Worm (Caenorhabditis elegans) whole organism, young adult: Measurements from ENCODE around the gene ZK899.7.

ENCODE experiments used
- C06A6.2 ChIP-seq: fragments of 200-800 bp; sonication (Bioruptor generic); conservative IDR thresholded peaks from 2 replicates; pipeline ENCODE4 v1.3.6; 2022; ENCODE audit warnings: missing genetic modification characterization, missing compliant biosample characterization
- Y95B8A.8 ChIP-seq: fragments of 200-800 bp; sonication (Bioruptor generic); IDR thresholded peaks from 2 replicates; pipeline ENCODE4 v1.3.6; 2022; ENCODE audit warnings: missing genetic modification reagents, missing genetic modification characterization, missing compliant biosample characterization
- dox-1 ChIP-seq: fragments of 200-800 bp; sonication (Bioruptor generic); IDR thresholded peaks from 2 replicates; pipeline ENCODE4 v1.3.6; 2022; ENCODE audit warnings: missing genetic modification reagents, missing genetic modification characterization, missing compliant biosample characterization
- lir-1 ChIP-seq: fragments of 200-800 bp; sonication (Bioruptor generic); conservative IDR thresholded peaks from 2 replicates; pipeline ENCODE4 v1.3.6; 2022; ENCODE audit warnings: missing genetic modification reagents, missing genetic modification characterization, missing compliant biosample characterization
- nfya-2 ChIP-seq: fragments of 200-800 bp; sonication (Bioruptor generic); IDR thresholded peaks from 2 replicates; pipeline ENCODE4 v1.3.6; 2022; ENCODE audit warnings: missing genetic modification reagents, missing genetic modification characterization, missing compliant biosample characterization
- nhr-27 ChIP-seq: fragments of 200-800 bp; sonication (Bioruptor generic); optimal IDR thresholded peaks from 2 replicates; lab custom pipeline; 2018; ENCODE audit warnings: mild to moderate bottlenecking, missing genetic modification characterization, moderate library complexity, missing compliant biosample characterization
- nhr-90 ChIP-seq: sonication (generic microtip); optimal IDR thresholded peaks from 2 replicates; lab custom pipeline; 2016; ENCODE audit warnings: missing genotype, mild to moderate bottlenecking, missing genetic modification characterization, missing compliant biosample characterization
- snpc-1.1 ChIP-seq: sonication (generic microtip); optimal IDR thresholded peaks from 2 replicates; lab custom pipeline; 2017; ENCODE audit warnings: missing genetic modification characterization, mild to moderate bottlenecking, missing compliant biosample characterization, antibody characterized with exemption, moderate library complexity, missing genotype, missing genetic modification reagents; ENCODE audit not compliant: insufficient read depth
- snpc-4 ChIP-seq, 5 experiments: fragments of 150-350 bp in 1 of 5; sonication (generic microtip) in 4 of 5; optimal IDR thresholded peaks; 2 replicates each; lab custom pipeline; 2014 to 2018; ENCODE audit warnings: missing genetic modification characterization in 5 of 5, missing biosample characterization in 3 of 5, antibody characterized with exemption in 2 of 5, mild to moderate bottlenecking in 2 of 5, missing compliant biosample characterization in 2 of 5, missing genotype in 2 of 5, moderate library complexity in 2 of 5, missing genetic modification reagents in 1 of 5
- unc-130 ChIP-seq: sonication (generic microtip); optimal IDR thresholded peaks from 2 replicates; lab custom pipeline; 2016; ENCODE audit warnings: missing genetic modification reagents, missing genetic modification characterization, missing compliant biosample characterization

DNA sequence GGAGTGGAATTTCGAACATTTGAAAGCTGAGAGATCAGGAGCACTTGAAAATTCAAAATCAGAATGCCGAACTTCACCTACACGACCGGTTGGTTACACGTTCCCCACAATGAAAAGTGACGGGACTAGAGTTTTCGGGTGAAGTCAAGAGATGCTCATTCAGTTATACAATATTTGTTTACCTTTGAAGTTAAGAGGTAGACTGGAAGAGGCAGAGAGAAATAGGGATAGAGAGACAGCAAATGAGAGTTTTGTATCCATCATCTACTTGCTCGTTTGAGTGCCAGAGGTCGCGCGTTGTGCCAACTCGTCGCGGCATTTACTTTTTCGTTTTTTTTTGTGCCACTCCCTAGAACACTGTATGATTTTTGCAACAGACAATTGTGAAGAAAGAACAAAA, 38.5 kb downstream of the ZK899.7 start:
- no peak for TF ChIP-seq nhr-27
- no peak for TF ChIP-seq snpc-4 (GFP tag; optimal IDR thresholded peaks at IDR 0.05; lab: Kevin White, UChicago)
- TF ChIP-seq snpc-4 (tag; optimal IDR thresholded peaks at IDR 0.05; lab: Kevin White, UChicago): no peak
- no peak for TF ChIP-seq C06A6.2 (GFP tag; lab: Robert Waterston, UW)
- no peak for TF ChIP-seq lir-1 (GFP tag; lab: Robert Waterston, UW)
- TF ChIP-seq nfya-2: no peak
- TF ChIP-seq unc-130 (GFP tag; lab: Kevin White, UChicago): no peak
- no peak for TF ChIP-seq dox-1 (GFP tag; lab: Robert Waterston, UW)
- no peak for TF ChIP-seq Y95B8A.8 (GFP tag; lab: Robert Waterston, UW)
- no peak for TF ChIP-seq nhr-90 (tag; lab: Kevin White, UChicago)
- TF ChIP-seq snpc-1.1 (tag; lab: Kevin White, UChicago): no peak
